Worm (Caenorhabditis elegans) whole organism, L3 larva: ENCODE measurements around the gene T25D3.4.
"Not testable (repeated sequence)": the region's sequence is repeated elsewhere in the genome, so short reads cannot be mapped to it uniquely, and the experiment has no call there.

ENCODE experiments used
- R02D3.7 ChIP-seq: fragments of 150-350 bp; optimal IDR thresholded peaks from 2 replicates; lab custom pipeline; 2014; ENCODE audit warnings: missing biosample characterization, missing genetic modification characterization
- ZK546.5 ChIP-seq: sonication (generic microtip); optimal IDR thresholded peaks from 2 replicates; lab custom pipeline; 2017; ENCODE audit warnings: missing biosample characterization, missing genetic modification characterization
- aly-2 ChIP-seq: fragments of 150-350 bp; optimal IDR thresholded peaks from 2 replicates; lab custom pipeline; 2014; ENCODE audit warnings: missing biosample characterization, missing genetic modification characterization
- ceh-16 ChIP-seq: sonication (generic microtip); optimal IDR thresholded peaks from 2 replicates; lab custom pipeline; 2017; ENCODE audit warnings: missing biosample characterization, missing genetic modification characterization
- ceh-9 ChIP-seq: sonication (generic microtip); optimal IDR thresholded peaks from 2 replicates; lab custom pipeline; 2018; ENCODE audit warnings: missing biosample characterization, missing genetic modification characterization
- daf-12 ChIP-seq: fragments of 150-350 bp; optimal IDR thresholded peaks from 2 replicates; lab custom pipeline; 2014; ENCODE audit warnings: missing biosample characterization, missing genetic modification reagents, missing genetic modification characterization
- egl-27 ChIP-seq: sonication (generic microtip); optimal IDR thresholded peaks from 4 replicates; lab custom pipeline; 2017; ENCODE audit warnings: missing biosample characterization, missing genetic modification reagents, missing genetic modification characterization
- egl-5 ChIP-seq: fragments of 150-350 bp; optimal IDR thresholded peaks from 2 replicates; lab custom pipeline; 2017; ENCODE audit warnings: missing biosample characterization, missing genetic modification reagents, missing genetic modification characterization, inconsistent platforms
- elt-1 ChIP-seq: fragments of 150-350 bp; optimal IDR thresholded peaks from 2 replicates; lab custom pipeline; 2014; ENCODE audit warnings: missing biosample characterization, missing genetic modification characterization
- elt-2 ChIP-seq: sonication (generic microtip); optimal IDR thresholded peaks from 2 replicates; lab custom pipeline; 2016; ENCODE audit warnings: missing genetic modification reagents, mild to moderate bottlenecking, missing genetic modification characterization, missing compliant biosample characterization
- elt-3 ChIP-seq, 3 experiments: fragments of 150-350 bp in 1 of 3; sonication (generic microtip) in 2 of 3; optimal IDR thresholded peaks; 2 replicates in 2 of 3; 4 replicates in 1 of 3; lab custom pipeline; 2014 to 2017; ENCODE audit warnings: missing biosample characterization in 3 of 3, missing genetic modification characterization in 3 of 3
- eor-1 ChIP-seq, 2 experiments: fragments of 150-350 bp; optimal IDR thresholded peaks; 2 replicates each; lab custom pipeline; 2014 to 2018; ENCODE audit warnings: missing biosample characterization in 2 of 2, missing genetic modification characterization in 2 of 2
- fos-1 ChIP-seq: fragments of 150-350 bp; optimal IDR thresholded peaks from 2 replicates; lab custom pipeline; 2014; ENCODE audit warnings: missing biosample characterization, missing genetic modification characterization
- hmg-11 ChIP-seq: sonication (generic microtip); optimal IDR thresholded peaks from 2 replicates; lab custom pipeline; 2016; ENCODE audit warnings: missing genetic modification characterization, missing compliant biosample characterization
- jun-1 ChIP-seq: fragments of 150-350 bp; optimal IDR thresholded peaks from 2 replicates; lab custom pipeline; 2014; ENCODE audit warnings: missing biosample characterization, missing genetic modification reagents, missing genetic modification characterization
- lin-15B ChIP-seq: fragments of 150-350 bp; optimal IDR thresholded peaks from 2 replicates; lab custom pipeline; 2014; ENCODE audit warnings: missing biosample characterization, missing genetic modification characterization
- lsy-12 ChIP-seq: sonication (generic microtip); optimal IDR thresholded peaks from 2 replicates; lab custom pipeline; 2016; ENCODE audit warnings: mild to moderate bottlenecking, missing genetic modification characterization, missing compliant biosample characterization
- mdl-1 ChIP-seq: fragments of 150-350 bp; optimal IDR thresholded peaks from 2 replicates; lab custom pipeline; 2014; ENCODE audit warnings: missing biosample characterization, missing genetic modification characterization
- mml-1 ChIP-seq: fragments of 150-350 bp; sonication (generic microtip); optimal IDR thresholded peaks from 3 replicates; lab custom pipeline; 2014; ENCODE audit warnings: missing biosample characterization, missing genetic modification characterization
- nhr-11 ChIP-seq: fragments of 150-350 bp; optimal IDR thresholded peaks from 2 replicates; lab custom pipeline; 2014; ENCODE audit warnings: missing biosample characterization, missing genetic modification characterization
- nhr-23 ChIP-seq: fragments of 150-350 bp; optimal IDR thresholded peaks from 2 replicates; lab custom pipeline; 2014; ENCODE audit warnings: missing biosample characterization, missing genetic modification reagents, missing genetic modification characterization
- nhr-237 ChIP-seq: fragments of 150-350 bp; optimal IDR thresholded peaks from 2 replicates; lab custom pipeline; 2014; ENCODE audit warnings: missing biosample characterization, missing genetic modification characterization
- nhr-25 ChIP-seq: sonication (generic microtip); optimal IDR thresholded peaks from 2 replicates; lab custom pipeline; 2017; ENCODE audit warnings: missing biosample characterization, missing genetic modification characterization
- nhr-28 ChIP-seq: fragments of 150-350 bp; optimal IDR thresholded peaks from 2 replicates; lab custom pipeline; 2014; ENCODE audit warnings: missing biosample characterization, missing genetic modification characterization
- nhr-43 ChIP-seq: sonication (generic microtip); optimal IDR thresholded peaks from 2 replicates; lab custom pipeline; 2016; ENCODE audit warnings: mild to moderate bottlenecking, missing genetic modification characterization, missing compliant biosample characterization; ENCODE audit not compliant: poor library complexity, severe bottlenecking
- nhr-67 ChIP-seq: fragments of 150-350 bp; optimal IDR thresholded peaks from 2 replicates; lab custom pipeline; 2014; ENCODE audit warnings: missing biosample characterization, missing genetic modification characterization
- nhr-77 ChIP-seq: fragments of 150-350 bp; optimal IDR thresholded peaks from 2 replicates; lab custom pipeline; 2014; ENCODE audit warnings: missing biosample characterization, missing genetic modification characterization
- pqm-1 ChIP-seq: fragments of 150-350 bp; optimal IDR thresholded peaks from 2 replicates; lab custom pipeline; 2017; ENCODE audit warnings: missing biosample characterization, missing genetic modification characterization, inconsistent platforms
- sea-2 ChIP-seq: fragments of 150-350 bp; sonication (generic microtip); optimal IDR thresholded peaks from 4 replicates; lab custom pipeline; 2014; ENCODE audit warnings: missing biosample characterization, missing genetic modification reagents, missing genetic modification characterization
- tbx-2 ChIP-seq: sonication (generic microtip); optimal IDR thresholded peaks from 2 replicates; lab custom pipeline; 2016; ENCODE audit warnings: mild to moderate bottlenecking, missing genetic modification characterization, missing compliant biosample characterization
- unc-39 ChIP-seq: sonication (generic microtip); optimal IDR thresholded peaks from 4 replicates; lab custom pipeline; 2017; ENCODE audit warnings: missing biosample characterization, missing genetic modification characterization
- unc-62 ChIP-seq: fragments of 150-350 bp; sonication (generic microtip); optimal IDR thresholded peaks from 4 replicates; lab custom pipeline; 2014; ENCODE audit warnings: missing biosample characterization, missing genetic modification reagents, missing genetic modification characterization
- zag-1 ChIP-seq: fragments of 150-350 bp; optimal IDR thresholded peaks from 2 replicates; lab custom pipeline; 2014; ENCODE audit warnings: missing biosample characterization, missing genetic modification characterization
- ztf-11 ChIP-seq: fragments of 150-350 bp; optimal IDR thresholded peaks from 2 replicates; lab custom pipeline; 2014; ENCODE audit warnings: missing biosample characterization, missing genetic modification characterization
- ztf-4 ChIP-seq: fragments of 150-350 bp; optimal IDR thresholded peaks from 2 replicates; lab custom pipeline; 2014; ENCODE audit warnings: missing biosample characterization, missing genetic modification characterization

T25D3.4 gene

DNA sequence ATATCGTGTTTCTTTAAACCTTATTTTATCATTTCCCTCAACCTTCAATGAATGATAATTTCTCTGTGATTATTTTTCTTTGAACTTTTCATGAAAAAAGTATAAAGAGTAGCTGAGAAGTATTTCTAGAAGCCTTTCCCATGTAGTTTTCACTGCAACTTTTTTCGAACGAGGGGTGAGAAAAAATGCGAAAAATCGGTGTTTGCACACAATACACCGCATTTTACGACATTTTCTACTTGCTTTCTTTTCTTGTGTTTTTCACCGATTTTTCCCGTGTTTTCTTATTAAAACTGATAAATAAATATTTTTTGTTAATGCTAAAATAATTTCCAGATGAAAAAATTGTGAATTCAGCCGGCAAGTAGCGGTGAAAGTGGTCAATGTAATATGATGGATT, 48.1 kb upstream of the T25D3.4 start, which contains the start of gene C50D2.10:
Gene C50D2.10, plus strand, starts transcription at position 245 of the 400 bp plus-strand sequence.
- not testable (repeated sequence) for TF ChIP-seq daf-12; nhr-28; ztf-11 (tag; lab: Kevin White, UChicago)
- TF ChIP-seq, all 47 proteins: peak for 0; not testable (repeated sequence) for 47

DNA sequence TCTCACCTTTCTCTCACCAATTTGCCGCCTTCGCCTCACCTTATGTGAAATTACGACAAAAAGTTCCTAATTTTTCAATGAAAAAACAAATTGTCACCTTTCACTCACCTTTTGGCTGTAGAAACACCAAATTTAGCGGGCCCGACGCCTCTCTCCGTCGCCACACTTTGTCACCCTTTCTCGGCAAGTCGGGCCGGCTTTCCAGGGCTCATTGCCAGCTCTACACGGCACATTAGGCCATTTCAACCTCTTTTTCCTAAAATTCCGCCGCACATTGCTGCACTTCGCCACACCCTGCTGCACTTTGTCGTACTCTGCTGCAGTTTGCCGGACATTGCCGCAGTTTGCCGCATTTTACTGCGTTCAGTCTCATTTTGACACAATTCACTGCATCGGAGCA, 45.9 kb upstream of the T25D3.4 start:
- TF ChIP-seq elt-2 (no peak), sea-2 (GFP tag; lab: Kevin White, UChicago) (no peak), nhr-28 (no peak), elt-3 (tag; optimal IDR thresholded peaks at IDR 0.05; lab: Kevin White, UChicago) (no peak)

DNA sequence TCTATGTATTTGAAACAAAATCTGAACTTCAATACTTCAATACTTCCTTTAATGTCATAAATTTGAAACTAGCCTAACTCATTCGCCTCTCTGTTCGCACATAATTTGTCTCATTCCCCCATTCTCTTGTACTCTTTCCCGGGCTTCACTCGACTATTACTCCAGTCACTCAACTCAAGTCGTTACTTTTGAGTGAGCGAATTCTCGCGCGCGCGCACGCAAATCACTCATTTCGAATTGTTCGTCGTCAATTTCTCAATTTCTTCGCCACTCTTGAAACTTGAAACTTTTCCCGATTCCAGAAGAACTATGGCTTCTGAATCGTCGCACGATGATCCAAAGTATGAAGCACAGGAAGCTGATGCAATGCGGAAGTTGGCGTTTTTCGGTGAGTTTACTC, 42.8 kb upstream of the T25D3.4 start, which contains the start of gene col-68:
Gene col-68, plus strand, starts transcription at position 301 of the 400 bp plus-strand sequence.
- no peak for TF ChIP-seq aly-2 (tag; lab: Kevin White, UChicago)
- TF ChIP-seq unc-39 (tag; lab: Kevin White, UChicago), result no peak
- no peak for TF ChIP-seq nhr-23
- no peak for TF ChIP-seq mml-1 (tag; lab: Kevin White, UChicago)
- TF ChIP-seq ztf-4, result no peak
- no peak for TF ChIP-seq unc-62 (GFP tag; lab: Kevin White, UChicago)
- TF ChIP-seq nhr-25 (tag; lab: Kevin White, UChicago), result no peak

DNA sequence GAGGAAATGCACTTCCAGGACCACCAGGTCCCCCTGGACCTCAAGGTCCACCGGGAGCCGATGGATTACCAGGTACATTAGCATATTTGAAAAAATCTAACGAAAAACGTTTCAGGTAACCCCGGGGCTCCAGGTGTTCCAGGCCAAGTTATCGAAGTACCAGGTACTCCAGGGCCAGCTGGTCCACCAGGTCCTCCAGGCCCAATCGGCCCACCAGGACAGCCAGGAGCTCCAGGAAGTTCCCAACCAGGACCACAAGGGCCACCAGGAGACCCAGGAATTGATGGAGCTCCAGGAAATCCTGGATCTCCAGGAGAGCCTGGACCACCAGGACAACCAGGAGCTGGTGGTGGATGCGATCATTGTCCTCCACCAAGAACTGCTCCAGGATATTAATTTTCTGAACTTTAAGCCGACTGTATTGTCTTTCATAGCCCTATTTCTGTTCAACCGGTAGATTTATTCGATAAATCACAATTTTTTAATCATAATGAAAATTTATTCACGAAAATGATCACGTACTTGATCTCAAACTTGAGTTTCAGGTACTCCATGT, 41.6 kb upstream of the T25D3.4 start:
- no peak for TF ChIP-seq elt-3 (tag; optimal IDR thresholded peaks at IDR 0.05; lab: Kevin White, UChicago)
- TF ChIP-seq elt-2, result no peak
- no peak for TF ChIP-seq eor-1 (tag; optimal IDR thresholded peaks at IDR 0.05; lab: Kevin White, UChicago)
- TF ChIP-seq unc-62 (GFP tag; lab: Kevin White, UChicago), result no peak
- no peak for TF ChIP-seq ceh-16 (tag; lab: Kevin White, UChicago)
- TF ChIP-seq nhr-237 (tag; lab: Kevin White, UChicago), result no peak
- TF ChIP-seq lsy-12, result no peak
- no peak for TF ChIP-seq unc-39 (tag; lab: Kevin White, UChicago)
- no peak for TF ChIP-seq nhr-67 (tag; lab: Kevin White, UChicago)

DNA sequence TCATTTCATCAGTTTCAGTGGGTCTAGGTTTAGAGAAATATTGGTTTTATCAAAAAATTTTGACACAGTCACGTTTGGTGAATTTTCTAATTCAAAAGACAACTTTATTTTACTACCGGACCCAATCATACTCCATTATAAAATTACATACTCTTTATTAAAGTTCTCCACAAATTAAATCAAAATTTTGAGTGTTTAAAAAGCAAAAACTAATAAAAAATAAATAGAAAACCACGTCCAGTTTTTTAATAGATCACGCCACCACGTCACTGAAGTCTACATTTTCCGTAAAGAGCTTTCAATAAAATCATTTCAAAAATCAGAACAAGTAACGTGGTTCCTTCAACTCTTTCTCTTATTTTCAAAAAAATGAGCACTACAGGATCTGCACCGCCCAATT, 41.1 kb upstream of the T25D3.4 start, which contains the start of gene txt-1:
Gene txt-1, plus strand, starts transcription at position 301 of the 400 bp plus-strand sequence.
- TF ChIP-seq ZK546.5 (no peak), elt-3 (tag; optimal IDR thresholded peaks at IDR 0.05; lab: Kevin White, UChicago) (no peak), nhr-77 (tag; lab: Kevin White, UChicago) (no peak), egl-27 (tag; lab: Kevin White, UChicago) (no peak), R02D3.7 (tag; lab: Kevin White, UChicago) (no peak), eor-1 (tag; optimal IDR thresholded peaks at IDR 0.05; lab: Kevin White, UChicago) (no peak), mdl-1 (no peak), ztf-11 (tag; lab: Kevin White, UChicago) (no peak), fos-1 (tag; lab: Kevin White, UChicago) (no peak), jun-1 (tag; lab: Kevin White, UChicago) (no peak), nhr-237 (tag; lab: Kevin White, UChicago) (no peak), nhr-11 (tag; lab: Kevin White, UChicago) (no peak), ceh-16 (tag; lab: Kevin White, UChicago) (no peak), elt-2 (no peak), pqm-1 (tag; lab: Kevin White, UChicago) (no peak), tbx-2 (tag; lab: Kevin White, UChicago) (no peak), hmg-11 (tag; lab: Kevin White, UChicago) (no peak), nhr-23 (no peak), nhr-43 (tag; lab: Kevin White, UChicago) (no peak), egl-5 (no peak)

DNA sequence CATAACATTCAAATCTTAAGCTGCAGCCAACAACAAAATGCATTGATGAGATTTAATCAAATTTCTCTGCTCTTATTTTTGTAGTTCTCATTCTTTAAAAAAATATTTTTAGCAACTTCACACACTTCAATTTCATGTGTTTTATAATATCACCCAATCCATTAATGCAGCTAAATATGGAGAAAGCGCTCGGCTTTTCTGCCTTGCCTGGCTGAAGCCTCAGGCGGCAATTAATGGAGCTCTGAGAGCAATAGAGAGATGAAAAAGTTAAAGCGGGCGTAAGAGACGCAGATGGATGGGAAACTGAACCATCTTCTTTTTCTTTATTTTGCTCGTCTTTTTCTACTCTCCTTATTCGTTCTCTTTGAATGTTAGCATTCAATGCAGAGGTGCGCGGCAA, 39.3 kb upstream of the T25D3.4 start:
- no peak for TF ChIP-seq ceh-9 (tag; lab: Kevin White, UChicago)
- TF ChIP-seq lin-15B, result no peak
- no peak for TF ChIP-seq R02D3.7 (tag; lab: Kevin White, UChicago)
- TF ChIP-seq egl-27 (tag; lab: Kevin White, UChicago), result no peak
- TF ChIP-seq elt-3 (tag; optimal IDR thresholded peaks at IDR 0.05; lab: Kevin White, UChicago), result no peak
- no peak for TF ChIP-seq nhr-11 (tag; lab: Kevin White, UChicago)
- TF ChIP-seq ZK546.5, result no peak
- no peak for TF ChIP-seq egl-5
- TF ChIP-seq zag-1, result no peak
- TF ChIP-seq pqm-1 (tag; lab: Kevin White, UChicago), result no peak
- no peak for TF ChIP-seq nhr-67 (tag; lab: Kevin White, UChicago)
- TF ChIP-seq elt-1, result no peak
- no peak for TF ChIP-seq unc-39 (tag; lab: Kevin White, UChicago)
- no peak for TF ChIP-seq tbx-2 (tag; lab: Kevin White, UChicago)
- no peak for TF ChIP-seq hmg-11 (tag; lab: Kevin White, UChicago)
- no peak for TF ChIP-seq unc-62 (GFP tag; lab: Kevin White, UChicago)
- no peak for TF ChIP-seq lsy-12
